Worm (Caenorhabditis elegans): ENCODE measurements around the gene afmd-1.

- TF ChIP-seq ztf-28 (GFP tag; IDR thresholded peaks at IDR 0.05) (no peak), snpc-4 (GFP tag; optimal IDR thresholded peaks at IDR 0.05) (no peak), snpc-4 (tag; optimal IDR thresholded peaks at IDR 0.05) (no peak), unc-62 (GFP tag; optimal IDR thresholded peaks at IDR 0.05) (no peak), tbx-9 (tag; optimal IDR thresholded peaks at IDR 0.05; ENCODE audit: borderline replicate concordance) (no peak), pha-4 (tag; optimal IDR thresholded peaks at IDR 0.05) (no peak), ama-1 (optimal IDR thresholded peaks at IDR 0.05) (no peak), ama-1 (GFP tag; optimal IDR thresholded peaks at IDR 0.05) (no peak), F10E7.11 (tag; optimal IDR thresholded peaks at IDR 0.05) (no peak)
Measured at ce11 chrIV:7291957-7292356, 47.9 kb downstream of the afmd-1 start, which contains the start of gene F42C5.4.
